Fruit fly (Drosophila melanogaster): ENCODE results near the gene Eig71Ei.

Gene Eig71Ei

dm6 chr3L:15679420-15679819 lies 19.9 kb downstream of the Eig71Ei start, which contains the start of gene CG7304:
TSS of gene CG7304 (plus strand) at chr3L:15679720.
- TF ChIP-seq Myc (optimal IDR thresholded peaks at IDR 0.05): no peak
- no peak for TF ChIP-seq psq (optimal IDR thresholded peaks at IDR 0.05)
- no peak for TF ChIP-seq Sin3A (optimal IDR thresholded peaks at IDR 0.05)
- TF ChIP-seq insv (optimal IDR thresholded peaks at IDR 0.05): no peak
- no peak for TF ChIP-seq ttk (optimal IDR thresholded peaks at IDR 0.05)
- no peak for TF ChIP-seq h (optimal IDR thresholded peaks at IDR 0.05)

dm6 chr3L:15683345-15683922 lies 23.9 kb downstream of the Eig71Ei start, which contains the start of the genes CG7579 and Pgant8:
TSS of gene CG7579 (minus strand) at chr3L:15683445.
TSS of gene Pgant8 (plus strand) at chr3L:15683872.
- no peak for TF ChIP-seq Myc (optimal IDR thresholded peaks at IDR 0.05)
- no peak for TF ChIP-seq h (optimal IDR thresholded peaks at IDR 0.05)
- no peak for TF ChIP-seq Sin3A (optimal IDR thresholded peaks at IDR 0.05)
- TF ChIP-seq insv (optimal IDR thresholded peaks at IDR 0.05): no peak
- no peak for TF ChIP-seq ttk (optimal IDR thresholded peaks at IDR 0.05)

- TF ChIP-seq Sin3A (optimal IDR thresholded peaks at IDR 0.05) (no peak), ttk (optimal IDR thresholded peaks at IDR 0.05) (no peak), Myc (optimal IDR thresholded peaks at IDR 0.05) (no peak), insv (optimal IDR thresholded peaks at IDR 0.05) (no peak), psq (optimal IDR thresholded peaks at IDR 0.05) (no peak), h (optimal IDR thresholded peaks at IDR 0.05) (no peak)
These were observed 24.5 kb downstream of the Eig71Ei start for dm6 chr3L:15684017-15684416.

dm6 chr3L:15687802-15688201 lies 28.3 kb downstream of the Eig71Ei start, which contains the start of gene CG34452:
TSS of gene CG34452 (minus strand) at chr3L:15687902.
- TF ChIP-seq ttk (optimal IDR thresholded peaks at IDR 0.05) (no peak), Myc (optimal IDR thresholded peaks at IDR 0.05) (no peak), psq (optimal IDR thresholded peaks at IDR 0.05) (no peak), Sin3A (optimal IDR thresholded peaks at IDR 0.05) (no peak), h (optimal IDR thresholded peaks at IDR 0.05) (no peak), insv (optimal IDR thresholded peaks at IDR 0.05) (no peak)

dm6 chr3L:15689518-15689917 lies 30.0 kb downstream of the Eig71Ei start:
- TF ChIP-seq psq (optimal IDR thresholded peaks at IDR 0.05): no peak
- no peak for TF ChIP-seq Myc (optimal IDR thresholded peaks at IDR 0.05)
- TF ChIP-seq h (optimal IDR thresholded peaks at IDR 0.05): no peak
- no peak for TF ChIP-seq insv (optimal IDR thresholded peaks at IDR 0.05)
- TF ChIP-seq ttk (optimal IDR thresholded peaks at IDR 0.05): no peak
- no peak for TF ChIP-seq Sin3A (optimal IDR thresholded peaks at IDR 0.05)

- no peak for TF ChIP-seq ttk (optimal IDR thresholded peaks at IDR 0.05)
- no peak for TF ChIP-seq psq (optimal IDR thresholded peaks at IDR 0.05)
- no peak for TF ChIP-seq Sin3A (optimal IDR thresholded peaks at IDR 0.05)
- TF ChIP-seq h (optimal IDR thresholded peaks at IDR 0.05): no peak
- TF ChIP-seq Myc (optimal IDR thresholded peaks at IDR 0.05): no peak
- no peak for TF ChIP-seq insv (optimal IDR thresholded peaks at IDR 0.05)
These were observed 31.4 kb downstream of the Eig71Ei start for dm6 chr3L:15690711-15691591.

dm6 chr3L:15691968-15692367 lies 32.5 kb downstream of the Eig71Ei start, which contains the start of gene CG34451:
TSS of gene CG34451 (minus strand) at chr3L:15692068.
- no peak for TF ChIP-seq h (optimal IDR thresholded peaks at IDR 0.05)
- TF ChIP-seq insv (optimal IDR thresholded peaks at IDR 0.05): no peak
- TF ChIP-seq Myc (optimal IDR thresholded peaks at IDR 0.05): no peak
- no peak for TF ChIP-seq psq (optimal IDR thresholded peaks at IDR 0.05)
- TF ChIP-seq Sin3A (optimal IDR thresholded peaks at IDR 0.05): no peak
- TF ChIP-seq ttk (optimal IDR thresholded peaks at IDR 0.05): no peak

- no peak for TF ChIP-seq psq (optimal IDR thresholded peaks at IDR 0.05)
- no peak for TF ChIP-seq ttk (optimal IDR thresholded peaks at IDR 0.05)
- TF ChIP-seq Sin3A (optimal IDR thresholded peaks at IDR 0.05): no peak
- no peak for TF ChIP-seq Myc (optimal IDR thresholded peaks at IDR 0.05)
- TF ChIP-seq insv (optimal IDR thresholded peaks at IDR 0.05): no peak
- TF ChIP-seq h (optimal IDR thresholded peaks at IDR 0.05): no peak
These were observed 32.9 kb downstream of the Eig71Ei start for dm6 chr3L:15692388-15692787.

dm6 chr3L:15692794-15693532 lies 33.5 kb downstream of the Eig71Ei start:
- no peak for TF ChIP-seq h (optimal IDR thresholded peaks at IDR 0.05)
- no peak for TF ChIP-seq ttk (optimal IDR thresholded peaks at IDR 0.05)
- TF ChIP-seq Sin3A (optimal IDR thresholded peaks at IDR 0.05): no peak
- TF ChIP-seq Myc (optimal IDR thresholded peaks at IDR 0.05): no peak
- TF ChIP-seq psq (optimal IDR thresholded peaks at IDR 0.05): no peak
- no peak for TF ChIP-seq insv (optimal IDR thresholded peaks at IDR 0.05)

- TF ChIP-seq h (optimal IDR thresholded peaks at IDR 0.05) (no peak), ttk (optimal IDR thresholded peaks at IDR 0.05) (no peak), Sin3A (optimal IDR thresholded peaks at IDR 0.05) (no peak), psq (optimal IDR thresholded peaks at IDR 0.05) (no peak), Myc (optimal IDR thresholded peaks at IDR 0.05) (no peak), insv (optimal IDR thresholded peaks at IDR 0.05) (no peak)
These were observed 34.9 kb downstream of the Eig71Ei start for dm6 chr3L:15694406-15694805.

dm6 chr3L:15695195-15695594 lies 35.7 kb downstream of the Eig71Ei start:
- no peak for TF ChIP-seq ttk (optimal IDR thresholded peaks at IDR 0.05)
- no peak for TF ChIP-seq insv (optimal IDR thresholded peaks at IDR 0.05)
- TF ChIP-seq h (optimal IDR thresholded peaks at IDR 0.05): no peak
- TF ChIP-seq psq (optimal IDR thresholded peaks at IDR 0.05): no peak
- no peak for TF ChIP-seq Myc (optimal IDR thresholded peaks at IDR 0.05)
- no peak for TF ChIP-seq Sin3A (optimal IDR thresholded peaks at IDR 0.05)
